Worm (Caenorhabditis elegans): Measurements from ENCODE around the gene rnr-2.

DNA sequence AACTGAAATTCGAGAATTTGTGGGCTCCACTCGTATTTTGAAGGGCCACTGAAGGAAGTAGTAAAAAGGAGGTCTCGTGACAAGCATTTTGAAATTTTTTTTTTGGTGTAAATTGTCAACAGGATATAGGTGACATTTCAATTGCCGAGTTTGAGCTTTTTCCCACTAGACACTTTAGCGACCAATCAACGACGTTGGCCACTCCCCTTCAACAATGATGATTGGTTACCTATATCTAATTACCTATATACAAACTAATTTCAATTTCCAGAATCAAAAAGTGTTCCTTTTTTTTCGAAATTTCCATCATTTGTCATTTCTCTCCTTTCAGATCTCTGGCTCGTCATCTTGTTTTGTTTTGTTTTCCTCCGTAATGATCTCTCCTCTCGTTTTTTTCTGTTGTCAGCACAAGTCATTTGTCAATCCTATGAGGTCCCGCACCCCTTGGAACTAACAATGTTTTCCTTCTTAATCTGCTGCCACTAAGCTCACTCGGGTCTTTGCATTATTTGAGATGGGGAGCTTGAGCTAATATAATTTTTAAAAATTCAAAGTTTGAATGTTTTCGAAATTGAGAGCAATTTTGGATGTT, 13.3 kb upstream of the rnr-2 start:
- TF ChIP-seq pqm-1 (tag; optimal IDR thresholded peaks at IDR 0.05) (no peak), unc-39 (tag; optimal IDR thresholded peaks at IDR 0.05) (no peak), unc-62 (GFP tag; optimal IDR thresholded peaks at IDR 0.05) (no peak), tbx-2 (tag; optimal IDR thresholded peaks at IDR 0.05) (no peak), elt-1 (tag; optimal IDR thresholded peaks at IDR 0.05) (no peak), ama-1 (optimal IDR thresholded peaks at IDR 0.05) (no peak), mdl-1 (tag; optimal IDR thresholded peaks at IDR 0.05) (no peak), snpc-4 (tag; optimal IDR thresholded peaks at IDR 0.05) (no peak), nhr-237 (tag; optimal IDR thresholded peaks at IDR 0.05) (no peak), lin-39 (tag; optimal IDR thresholded peaks at IDR 0.05) (peak; percentile 90), sea-2 (GFP tag; optimal IDR thresholded peaks at IDR 0.05) (no peak), zag-1 (tag; optimal IDR thresholded peaks at IDR 0.05) (no peak)

Data from whole organism, L3 larva.